Worm (Caenorhabditis elegans) whole organism, early embryonic: Measurements from ENCODE around the gene srsx-18.

ENCODE experiments used
- B0310.2 ChIP-seq: sonication (generic microtip); optimal IDR thresholded peaks from 2 replicates; lab custom pipeline; 2016; ENCODE audit warnings: mild to moderate bottlenecking, missing genetic modification characterization, missing compliant biosample characterization
- F13C5.2 ChIP-seq: sonication (generic microtip); optimal IDR thresholded peaks from 2 replicates; lab custom pipeline; 2017; ENCODE audit warnings: mild to moderate bottlenecking, missing genetic modification characterization, inconsistent platforms, missing compliant biosample characterization
- aly-1 ChIP-seq: sonication (generic microtip); optimal IDR thresholded peaks from 2 replicates; lab custom pipeline; 2016; ENCODE audit warnings: missing genetic modification characterization, missing compliant biosample characterization
- ama-1 ChIP-seq: fragments of 150-350 bp; optimal IDR thresholded peaks from 2 replicates; lab custom pipeline; 2014
- ceh-13 ChIP-seq: fragments of 200-800 bp; sonication (Bioruptor generic); optimal IDR thresholded peaks from 2 replicates; lab custom pipeline; 2018; ENCODE audit warnings: mild to moderate bottlenecking, missing genetic modification characterization, missing compliant biosample characterization
- ceh-36 ChIP-seq: sonication (generic microtip); optimal IDR thresholded peaks from 2 replicates; lab custom pipeline; 2016; ENCODE audit warnings: missing genetic modification characterization, inconsistent platforms, missing compliant biosample characterization
- ets-7 ChIP-seq: sonication (generic microtip); optimal IDR thresholded peaks from 2 replicates; lab custom pipeline; 2016; ENCODE audit warnings: missing genotype, missing genetic modification characterization, missing compliant biosample characterization
- flt-1 ChIP-seq: fragments of 200-800 bp; sonication (Bioruptor generic); IDR thresholded peaks from 2 replicates; pipeline ENCODE4 v1.3.6; 2022; ENCODE audit warnings: missing genetic modification characterization, missing compliant biosample characterization
- hmbx-1 ChIP-seq: sonication (generic microtip); optimal IDR thresholded peaks from 2 replicates; lab custom pipeline; 2016; ENCODE audit warnings: mild to moderate bottlenecking, missing genetic modification characterization, missing compliant biosample characterization
- hmg-4 ChIP-seq: fragments of 200-800 bp; sonication (Bioruptor generic); optimal IDR thresholded peaks from 2 replicates; lab custom pipeline; 2018; ENCODE audit warnings: mild to moderate bottlenecking, missing genetic modification characterization, missing compliant biosample characterization
- hnd-1 ChIP-seq: sonication (generic microtip); optimal IDR thresholded peaks from 2 replicates; lab custom pipeline; 2016; ENCODE audit warnings: missing genetic modification characterization, missing compliant biosample characterization
- pes-1 ChIP-seq: fragments of 200-800 bp; sonication (Bioruptor generic); IDR thresholded peaks from 2 replicates; pipeline ENCODE4 v1.3.6; 2022; ENCODE audit warnings: missing genetic modification reagents, missing genetic modification characterization, missing compliant biosample characterization
- scrt-1 ChIP-seq: fragments of 200-800 bp; sonication (Bioruptor generic); IDR thresholded peaks from 2 replicates; pipeline ENCODE4 v1.3.6; 2022; ENCODE audit warnings: missing genetic modification characterization, missing compliant biosample characterization
- sea-1 ChIP-seq: fragments of 200-800 bp; sonication (Bioruptor generic); conservative IDR thresholded peaks from 2 replicates; pipeline ENCODE4 v1.3.6; 2022; ENCODE audit warnings: missing genetic modification characterization, missing compliant biosample characterization
- tbx-11 ChIP-seq: fragments of 200-800 bp; sonication (Bioruptor generic); IDR thresholded peaks from 2 replicates; pipeline ENCODE4 v1.3.6; 2022; ENCODE audit warnings: missing genetic modification characterization, missing compliant biosample characterization
- tbx-37 ChIP-seq: fragments of 200-800 bp; sonication (Bioruptor generic); conservative IDR thresholded peaks from 2 replicates; pipeline ENCODE4 v1.3.6; 2022; ENCODE audit warnings: missing genetic modification reagents, missing genetic modification characterization, missing compliant biosample characterization
- tra-4 ChIP-seq: sonication (generic microtip); optimal IDR thresholded peaks from 2 replicates; lab custom pipeline; 2017; ENCODE audit warnings: missing genetic modification characterization, missing compliant biosample characterization

Gene srsx-18

ce11 chrV:5961516-5961915 is 39.2 kb downstream of the srsx-18 start, which contains the start of gene mcp-1:
Gene mcp-1, plus strand, starts transcription at chrV:5961807.
- TF ChIP-seq tbx-37 (GFP tag; lab: Robert Waterston, UW) (no peak), tbx-11 (no peak)

ce11 chrV:5963092-5963491 is 40.8 kb downstream of the srsx-18 start:
- TF ChIP-seq hnd-1 (tag; lab: Kevin White, UChicago) (no peak), flt-1 (GFP tag; lab: Robert Waterston, UW) (no peak), hmbx-1 (no peak), ets-7 (tag; lab: Kevin White, UChicago) (no peak), ceh-13 (GFP tag; lab: Kevin White, UChicago) (no peak), ama-1 (lab: Kevin White, UChicago) (no peak), pes-1 (GFP tag; lab: Robert Waterston, UW) (no peak), F13C5.2 (no peak), scrt-1 (GFP tag; lab: Robert Waterston, UW) (no peak), B0310.2 (no peak), ceh-36 (tag; lab: Kevin White, UChicago) (no peak), tbx-37 (GFP tag; lab: Robert Waterston, UW) (no peak), sea-1 (GFP tag; lab: Robert Waterston, UW) (no peak)

- TF ChIP-seq tbx-37 (GFP tag; lab: Robert Waterston, UW) (no peak), hnd-1 (tag; lab: Kevin White, UChicago) (no peak), aly-1 (tag; lab: Kevin White, UChicago) (no peak)
Measured at ce11 chrV:5963696-5964095, 41.4 kb downstream of the srsx-18 start, which contains the start of gene pcm-1. Gene pcm-1, minus strand, starts transcription at chrV:5963882.

- TF ChIP-seq tra-4 (tag; lab: Kevin White, UChicago): no peak
- no peak for TF ChIP-seq ets-7 (tag; lab: Kevin White, UChicago)
- TF ChIP-seq hmbx-1: no peak
- TF ChIP-seq hnd-1 (tag; lab: Kevin White, UChicago): no peak
- no peak for TF ChIP-seq ceh-36 (tag; lab: Kevin White, UChicago)
- TF ChIP-seq ceh-13 (GFP tag; lab: Kevin White, UChicago): no peak
- TF ChIP-seq F13C5.2: no peak
- TF ChIP-seq tbx-11: no peak
- TF ChIP-seq pes-1 (GFP tag; lab: Robert Waterston, UW): no peak
- TF ChIP-seq ama-1 (lab: Kevin White, UChicago): no peak
- no peak for TF ChIP-seq flt-1 (GFP tag; lab: Robert Waterston, UW)
- TF ChIP-seq scrt-1 (GFP tag; lab: Robert Waterston, UW): no peak
- TF ChIP-seq B0310.2: no peak
- no peak for TF ChIP-seq sea-1 (GFP tag; lab: Robert Waterston, UW)
- TF ChIP-seq tbx-37 (GFP tag; lab: Robert Waterston, UW): no peak
- TF ChIP-seq aly-1 (tag; lab: Kevin White, UChicago): no peak
- no peak for TF ChIP-seq hmg-4 (GFP tag; lab: Kevin White, UChicago)
Measured at ce11 chrV:5964658-5965178, 42.4 kb downstream of the srsx-18 start.

ce11 chrV:5972582-5972981 is 50.2 kb downstream of the srsx-18 start:
- TF ChIP-seq pes-1 (GFP tag; lab: Robert Waterston, UW) (no peak), hnd-1 (tag; lab: Kevin White, UChicago) (no peak), F13C5.2 (no peak), B0310.2 (no peak), hmbx-1 (no peak), hmg-4 (GFP tag; lab: Kevin White, UChicago) (no peak), flt-1 (GFP tag; lab: Robert Waterston, UW) (no peak), ama-1 (lab: Kevin White, UChicago) (no peak), ceh-13 (GFP tag; lab: Kevin White, UChicago) (no peak), aly-1 (tag; lab: Kevin White, UChicago) (no peak), tbx-37 (GFP tag; lab: Robert Waterston, UW) (no peak), ceh-36 (tag; lab: Kevin White, UChicago) (no peak), ets-7 (tag; lab: Kevin White, UChicago) (no peak), tbx-11 (no peak), sea-1 (GFP tag; lab: Robert Waterston, UW) (no peak), tra-4 (tag; lab: Kevin White, UChicago) (no peak), scrt-1 (GFP tag; lab: Robert Waterston, UW) (no peak)

ce11 chrV:5973713-5974112 is 51.4 kb downstream of the srsx-18 start:
- TF ChIP-seq hmbx-1 (no peak), sea-1 (GFP tag; lab: Robert Waterston, UW) (no peak), aly-1 (tag; lab: Kevin White, UChicago) (no peak), F13C5.2 (no peak), pes-1 (GFP tag; lab: Robert Waterston, UW) (no peak), tra-4 (tag; lab: Kevin White, UChicago) (no peak), hnd-1 (tag; lab: Kevin White, UChicago) (no peak), tbx-11 (no peak), flt-1 (GFP tag; lab: Robert Waterston, UW) (no peak), scrt-1 (GFP tag; lab: Robert Waterston, UW) (no peak), tbx-37 (GFP tag; lab: Robert Waterston, UW) (no peak), ceh-36 (tag; lab: Kevin White, UChicago) (no peak), hmg-4 (GFP tag; lab: Kevin White, UChicago) (no peak), ceh-13 (GFP tag; lab: Kevin White, UChicago) (no peak), B0310.2 (no peak), ets-7 (tag; lab: Kevin White, UChicago) (no peak), ama-1 (lab: Kevin White, UChicago) (no peak)
